Fruit fly (Drosophila melanogaster): ENCODE results near the gene CG3625.

CG3625 gene

DNA sequence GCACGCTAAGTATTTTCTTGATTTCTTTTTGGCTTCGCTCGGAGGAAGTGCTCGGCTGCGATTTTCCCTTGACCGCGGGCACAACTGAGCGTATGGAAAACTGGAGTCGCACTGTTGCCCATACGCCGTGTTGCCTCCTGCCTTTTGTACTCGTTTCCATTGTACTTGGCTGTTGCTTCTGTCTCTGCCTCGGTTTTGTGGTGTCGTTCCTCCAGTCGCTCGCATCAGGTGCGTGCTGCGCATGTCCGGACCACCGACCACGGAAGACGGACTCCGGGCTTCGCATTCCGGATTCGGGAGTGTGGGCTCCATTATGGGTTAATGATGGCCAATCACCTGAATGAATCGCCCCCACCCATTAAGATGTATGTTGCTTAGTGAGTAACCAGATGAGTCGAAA lies at the start of gene CG3625:
CG3625 (minus strand) TSS at position 139 of the 400 bp plus-strand sequence.
- TF ChIP-seq insv (optimal IDR thresholded peaks at IDR 0.05) (no peak), h (optimal IDR thresholded peaks at IDR 0.05) (no peak), ttk (optimal IDR thresholded peaks at IDR 0.05) (no peak), Sin3A (optimal IDR thresholded peaks at IDR 0.05) (no peak), Myc (optimal IDR thresholded peaks at IDR 0.05) (no peak), psq (optimal IDR thresholded peaks at IDR 0.05) (no peak)

DNA sequence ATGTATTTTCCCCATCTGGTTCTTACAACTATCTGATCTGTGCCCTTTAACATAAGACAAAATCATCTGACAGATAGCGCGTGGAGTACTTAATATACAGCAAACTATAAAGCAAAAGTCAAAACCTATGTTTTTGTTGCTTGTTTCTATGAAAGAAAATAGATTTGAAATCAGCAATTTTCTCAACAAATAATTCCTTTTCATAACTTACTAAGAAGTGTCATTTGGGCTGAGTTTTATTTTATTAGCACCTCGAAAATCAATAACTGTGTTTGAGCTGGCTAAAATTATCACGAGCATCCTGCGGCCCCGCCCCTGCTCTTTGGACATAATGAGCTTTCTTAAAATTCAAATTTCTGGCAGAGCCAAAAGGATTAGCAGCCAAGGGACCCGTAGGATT lies 40.6 kb upstream of the CG3625 start, which contains the start of gene CG31921:
CG31921 (minus strand) TSS at position 101 of the 400 bp plus-strand sequence.
- TF ChIP-seq h (optimal IDR thresholded peaks at IDR 0.05), result no peak
- TF ChIP-seq Myc (optimal IDR thresholded peaks at IDR 0.05), result no peak
- no peak for TF ChIP-seq psq (optimal IDR thresholded peaks at IDR 0.05)
- TF ChIP-seq insv (optimal IDR thresholded peaks at IDR 0.05), result no peak
- no peak for TF ChIP-seq Sin3A (optimal IDR thresholded peaks at IDR 0.05)
- no peak for TF ChIP-seq ttk (optimal IDR thresholded peaks at IDR 0.05)

- TF ChIP-seq insv (optimal IDR thresholded peaks at IDR 0.05), result no peak
Observed at dm6 chr2L:329661-330060, 38.1 kb upstream of the CG3625 start, which contains the start of gene CG43755. TSS of gene CG43755 (minus strand) at chr2L:329761.

- TF ChIP-seq ttk (optimal IDR thresholded peaks at IDR 0.05) (no peak), Sin3A (optimal IDR thresholded peaks at IDR 0.05) (no peak), h (optimal IDR thresholded peaks at IDR 0.05) (no peak), insv (optimal IDR thresholded peaks at IDR 0.05) (no peak), Myc (optimal IDR thresholded peaks at IDR 0.05) (no peak), psq (optimal IDR thresholded peaks at IDR 0.05) (no peak)
Observed at dm6 chr2L:322915-323314, 31.3 kb upstream of the CG3625 start.

DNA sequence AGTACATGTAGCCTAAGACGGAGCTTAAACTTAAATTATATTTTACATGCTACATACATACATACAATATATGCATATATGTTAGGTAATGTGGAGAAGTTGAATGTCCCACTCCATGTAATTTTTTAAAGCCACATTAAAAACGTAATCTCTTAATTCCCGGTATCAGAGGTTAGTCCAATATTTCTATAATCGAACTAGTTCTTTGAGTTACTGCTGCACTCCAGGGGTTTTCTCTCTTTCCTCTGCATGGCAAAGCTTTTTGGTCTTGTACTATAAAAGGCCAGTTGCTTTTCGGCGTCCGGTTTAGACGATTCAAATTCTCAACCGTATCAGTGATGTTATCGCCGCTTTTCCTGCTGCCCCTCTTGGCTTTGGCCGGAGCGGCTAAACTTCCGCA lies 30.2 kb upstream of the CG3625 start, which contains the start of gene CG33127:
CG33127 (plus strand) TSS at position 309 of the 400 bp plus-strand sequence.
- TF ChIP-seq h (optimal IDR thresholded peaks at IDR 0.05) (no peak), insv (optimal IDR thresholded peaks at IDR 0.05) (no peak), psq (optimal IDR thresholded peaks at IDR 0.05) (no peak), Myc (optimal IDR thresholded peaks at IDR 0.05) (no peak), ttk (optimal IDR thresholded peaks at IDR 0.05) (no peak), Sin3A (optimal IDR thresholded peaks at IDR 0.05) (no peak)

DNA sequence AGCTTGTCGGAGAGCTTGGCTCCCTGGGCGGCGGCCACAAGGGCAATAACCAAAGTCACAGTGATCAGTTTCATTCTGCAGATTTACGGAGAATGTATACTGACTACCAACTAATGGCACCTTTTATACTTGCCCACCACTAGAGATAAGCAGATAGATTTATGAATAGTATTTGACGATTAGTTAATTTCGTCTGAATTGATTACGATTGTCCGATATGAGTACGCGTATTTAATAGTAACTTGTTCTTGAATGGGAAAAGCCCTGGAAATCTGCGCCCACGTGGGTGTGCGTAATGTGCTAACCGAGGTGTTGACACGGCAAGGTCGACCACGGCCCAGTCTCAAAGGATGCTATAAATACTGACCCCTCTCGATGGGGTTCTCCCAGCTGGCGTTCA lies 29.6 kb upstream of the CG3625 start, which contains the start of gene CG11911:
CG11911 (minus strand) TSS at position 101 of the 400 bp plus-strand sequence.
- TF ChIP-seq h (optimal IDR thresholded peaks at IDR 0.05) (no peak), Myc (optimal IDR thresholded peaks at IDR 0.05) (no peak), psq (optimal IDR thresholded peaks at IDR 0.05) (no peak), Sin3A (optimal IDR thresholded peaks at IDR 0.05) (no peak), insv (optimal IDR thresholded peaks at IDR 0.05) (no peak), ttk (optimal IDR thresholded peaks at IDR 0.05) (no peak)

DNA sequence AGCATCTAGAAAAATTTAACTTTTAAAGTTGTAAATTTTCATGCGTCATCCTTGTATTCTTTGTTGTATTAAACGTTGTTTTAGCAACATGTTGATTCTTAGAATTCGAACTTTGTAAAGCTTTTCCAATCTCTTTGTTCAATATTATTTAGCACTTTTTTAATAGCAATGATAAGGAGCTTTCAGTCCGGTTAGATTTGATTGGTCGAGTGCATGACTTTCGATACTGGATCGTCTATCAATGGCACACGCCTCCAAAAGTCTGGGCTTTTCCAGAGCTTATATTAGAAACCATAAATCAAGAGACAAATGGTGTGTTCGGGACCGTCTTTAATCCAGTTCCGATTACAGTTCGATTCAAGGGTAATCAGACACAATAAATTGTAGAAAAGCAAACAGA lies 28.1 kb upstream of the CG3625 start:
- TF ChIP-seq h (optimal IDR thresholded peaks at IDR 0.05) (no peak), insv (optimal IDR thresholded peaks at IDR 0.05) (no peak), ttk (optimal IDR thresholded peaks at IDR 0.05) (no peak), Sin3A (optimal IDR thresholded peaks at IDR 0.05) (no peak), Myc (optimal IDR thresholded peaks at IDR 0.05) (no peak), psq (optimal IDR thresholded peaks at IDR 0.05) (no peak)

dm6 chr2L:319159-319558 lies 27.6 kb upstream of the CG3625 start, which contains the start of gene CG11912:
TSS of gene CG11912 (minus strand) at chr2L:319259.
- TF ChIP-seq psq (optimal IDR thresholded peaks at IDR 0.05), result no peak
- no peak for TF ChIP-seq Myc (optimal IDR thresholded peaks at IDR 0.05)
- no peak for TF ChIP-seq h (optimal IDR thresholded peaks at IDR 0.05)
- TF ChIP-seq ttk (optimal IDR thresholded peaks at IDR 0.05), result no peak
- TF ChIP-seq insv (optimal IDR thresholded peaks at IDR 0.05), result no peak
- no peak for TF ChIP-seq Sin3A (optimal IDR thresholded peaks at IDR 0.05)

DNA sequence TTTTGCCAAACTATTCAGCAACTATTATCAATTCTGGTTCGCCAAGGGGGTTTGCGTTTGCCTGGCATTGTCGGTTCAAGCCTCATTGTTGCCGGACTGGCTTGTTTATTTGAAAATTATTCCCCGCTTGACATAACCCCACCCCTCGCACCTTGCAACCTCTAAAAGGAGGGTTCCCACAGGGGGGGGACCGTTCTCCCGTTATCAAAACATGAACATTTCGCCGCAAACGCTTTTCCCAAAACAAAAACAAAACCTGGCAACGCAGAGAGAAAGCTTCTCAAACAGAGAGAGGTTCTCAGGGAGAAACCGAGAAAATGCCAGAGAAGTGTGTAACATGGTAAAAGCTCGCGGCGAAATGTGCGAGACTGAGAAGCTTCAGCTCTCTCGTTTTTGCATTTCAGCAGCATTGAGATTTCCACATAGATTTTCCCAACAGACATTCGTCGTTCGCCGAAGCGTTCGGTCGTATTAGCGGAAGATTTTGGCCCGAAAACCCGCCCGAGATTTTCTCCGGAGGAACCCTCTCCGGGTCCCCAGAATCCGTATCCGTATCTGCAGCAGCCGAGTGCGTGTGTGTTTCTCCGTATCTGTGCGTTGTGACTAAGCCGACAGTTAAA lies 18.3 kb upstream of the CG3625 start:
- TF ChIP-seq h (optimal IDR thresholded peaks at IDR 0.05), result no peak
- TF ChIP-seq Myc (optimal IDR thresholded peaks at IDR 0.05), result no peak
- no peak for TF ChIP-seq Sin3A (optimal IDR thresholded peaks at IDR 0.05)
- TF ChIP-seq insv (optimal IDR thresholded peaks at IDR 0.05), result no peak
- TF ChIP-seq psq (optimal IDR thresholded peaks at IDR 0.05), result no peak
- no peak for TF ChIP-seq ttk (optimal IDR thresholded peaks at IDR 0.05)

- TF ChIP-seq ttk (optimal IDR thresholded peaks at IDR 0.05), result no peak
- TF ChIP-seq psq (optimal IDR thresholded peaks at IDR 0.05), result no peak
- no peak for TF ChIP-seq Myc (optimal IDR thresholded peaks at IDR 0.05)
- no peak for TF ChIP-seq Sin3A (optimal IDR thresholded peaks at IDR 0.05)
- TF ChIP-seq h (optimal IDR thresholded peaks at IDR 0.05), result no peak
- no peak for TF ChIP-seq insv (optimal IDR thresholded peaks at IDR 0.05)
Observed at dm6 chr2L:309177-309576, 17.6 kb upstream of the CG3625 start.

DNA sequence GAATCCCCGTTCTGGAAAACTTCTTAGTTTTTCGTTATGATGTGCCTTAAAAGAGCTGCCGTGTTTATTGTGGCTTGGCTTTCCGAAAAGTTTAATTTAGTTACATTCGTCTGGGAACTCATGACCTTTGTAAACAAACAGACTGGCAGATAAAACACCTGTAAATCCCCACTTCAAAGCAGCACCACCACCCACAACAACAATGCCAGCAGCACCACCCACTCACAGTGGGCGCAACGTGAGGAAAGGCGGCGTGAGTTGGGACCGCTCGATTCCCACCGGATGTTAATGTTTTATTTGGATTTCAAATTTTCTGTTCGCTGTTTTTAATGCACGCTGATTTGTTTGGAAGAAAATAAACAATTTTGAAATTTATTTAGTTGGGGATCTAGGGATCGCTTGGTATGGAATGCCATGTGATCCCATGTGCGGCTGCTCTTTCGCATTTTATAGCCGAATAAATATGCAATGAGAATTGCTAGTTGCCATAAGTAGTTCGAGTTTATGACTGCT lies 16.7 kb upstream of the CG3625 start:
- TF ChIP-seq Myc (optimal IDR thresholded peaks at IDR 0.05) (no peak), Sin3A (optimal IDR thresholded peaks at IDR 0.05) (no peak), h (optimal IDR thresholded peaks at IDR 0.05) (no peak), insv (optimal IDR thresholded peaks at IDR 0.05) (no peak), ttk (optimal IDR thresholded peaks at IDR 0.05) (no peak), psq (optimal IDR thresholded peaks at IDR 0.05) (no peak)

- TF ChIP-seq Myc (optimal IDR thresholded peaks at IDR 0.05) (no peak), Sin3A (optimal IDR thresholded peaks at IDR 0.05) (no peak), psq (optimal IDR thresholded peaks at IDR 0.05) (no peak), insv (optimal IDR thresholded peaks at IDR 0.05) (no peak)
Observed at dm6 chr2L:307129-307528, 15.5 kb upstream of the CG3625 start.
